Fruit fly (Drosophila melanogaster): ENCODE measurements around the gene Act5C.

Gene Act5C

dm6 chrX:5891666-5892444 is 8.8 kb upstream of the Act5C start (continued):
- peak; percentile 43 for TF ChIP-seq CG12391 (tag; optimal IDR thresholded peaks at IDR 0.05)
- no peak for TF ChIP-seq CG10959 (GFP tag; IDR thresholded peaks at IDR 0.05)
- TF ChIP-seq lbe (GFP tag; optimal IDR thresholded peaks at IDR 0.05): no peak
- no peak for TF ChIP-seq CG4424 (GFP tag; optimal IDR thresholded peaks at IDR 0.05)
- TF ChIP-seq ken (GFP tag; IDR thresholded peaks at IDR 0.05): peak; percentile 45; the same call in 1 of the 3 replicates
- peak; percentile 52; the same call in 2 of the 3 replicates for TF ChIP-seq dysf (GFP tag; IDR thresholded peaks at IDR 0.05)
- TF ChIP-seq CG9609 (GFP tag; optimal IDR thresholded peaks at IDR 0.05): no peak
- peak; percentile 52 for TF ChIP-seq bcd (GFP tag; optimal IDR thresholded peaks at IDR 0.05)
- TF ChIP-seq crp (GFP tag; optimal IDR thresholded peaks at IDR 0.05): no peak
- TF ChIP-seq CG10147 (GFP tag; optimal IDR thresholded peaks at IDR 0.05): no peak
- peak; percentile 66; the same call in 1 of the 2 replicates for TF ChIP-seq vvl (GFP tag; IDR thresholded peaks at IDR 0.05)
- TF ChIP-seq corto (GFP tag; optimal IDR thresholded peaks at IDR 0.05): no peak
- no peak for TF ChIP-seq CG2875 (GFP tag; optimal IDR thresholded peaks at IDR 0.05)
- TF ChIP-seq inv (GFP tag; IDR thresholded peaks at IDR 0.05; ENCODE audit: partially characterized antibody): no peak
- TF ChIP-seq tgo (GFP tag; IDR thresholded peaks at IDR 0.05): no peak
- no peak for TF ChIP-seq cas (GFP tag; IDR thresholded peaks at IDR 0.05)
- TF ChIP-seq CG15601 (tag; optimal IDR thresholded peaks at IDR 0.05): no peak
- no peak for TF ChIP-seq sna (GFP tag; IDR thresholded peaks at IDR 0.05; ENCODE audit: partially characterized antibody)
- no peak for TF ChIP-seq MESR4 (GFP tag; optimal IDR thresholded peaks at IDR 0.05)
- TF ChIP-seq CG8944 (GFP tag; optimal IDR thresholded peaks at IDR 0.05): peak; percentile 20
- TF ChIP-seq CG11723 (GFP tag; optimal IDR thresholded peaks at IDR 0.05): no peak
- no peak for TF ChIP-seq run (tag; optimal IDR thresholded peaks at IDR 0.05)
- TF ChIP-seq CG6791 (GFP tag; IDR thresholded peaks at IDR 0.05; ENCODE audit: partially characterized antibody): no peak
- TF ChIP-seq CG15011 (GFP tag; optimal IDR thresholded peaks at IDR 0.05): no peak
- TF ChIP-seq CG9215 (GFP tag; IDR thresholded peaks at IDR 0.05): 0 out of 2 replicates have a peak, but pooled peaks have one; percentile 22
- TF ChIP-seq Mes4 (GFP tag; optimal IDR thresholded peaks at IDR 0.05): no peak
- TF ChIP-seq seq (GFP tag; IDR thresholded peaks at IDR 0.05): 0 out of 2 replicates have a peak, but pooled peaks have one; percentile 19
- TF ChIP-seq CG6175 (GFP tag; IDR thresholded peaks at IDR 0.05): no peak
- no peak for TF ChIP-seq pros (GFP tag; optimal IDR thresholded peaks at IDR 0.05)
- peak; percentile 45 for TF ChIP-seq Blimp-1 (GFP tag; optimal IDR thresholded peaks at IDR 0.05)
- no peak for TF ChIP-seq CG7987 (GFP tag; optimal IDR thresholded peaks at IDR 0.05)
- TF ChIP-seq Ets97D (GFP tag; optimal IDR thresholded peaks at IDR 0.05): no peak
- TF ChIP-seq CG3995 (GFP tag; optimal IDR thresholded peaks at IDR 0.05): no peak
- TF ChIP-seq fru (optimal IDR thresholded peaks at IDR 0.05): no peak
- peak; percentile 19 for TF ChIP-seq cwo (GFP tag; optimal IDR thresholded peaks at IDR 0.05)
- TF ChIP-seq lab (GFP tag; optimal IDR thresholded peaks at IDR 0.05): peak; percentile 63
- TF ChIP-seq CG30403 (GFP tag; optimal IDR thresholded peaks at IDR 0.05): peak; percentile 59
- peak; percentile 25 for TF ChIP-seq Antp (GFP tag; optimal IDR thresholded peaks at IDR 0.05)
- 0 out of 2 replicates have a peak, but pooled peaks have one; percentile 15 for TF ChIP-seq CG14441 (GFP tag; IDR thresholded peaks at IDR 0.05)
- TF ChIP-seq NFAT (GFP tag; IDR thresholded peaks at IDR 0.05): peak; percentile 51
- TF ChIP-seq abd-A (tag; optimal IDR thresholded peaks at IDR 0.05): no peak
- no peak for TF ChIP-seq CG12236 (GFP tag; optimal IDR thresholded peaks at IDR 0.05)
- no peak for TF ChIP-seq Asciz (GFP tag; optimal IDR thresholded peaks at IDR 0.05)
- no peak for TF ChIP-seq Abd-B (GFP tag; optimal IDR thresholded peaks at IDR 0.05)
- no peak for TF ChIP-seq CG8924 (tag; optimal IDR thresholded peaks at IDR 0.05)
- TF ChIP-seq CG17912 (GFP tag; optimal IDR thresholded peaks at IDR 0.05): no peak
- TF ChIP-seq Dip3 (GFP tag; optimal IDR thresholded peaks at IDR 0.05): peak; percentile 75
- no peak for TF ChIP-seq gce (GFP tag; IDR thresholded peaks at IDR 0.05)
- TF ChIP-seq cato (GFP tag; optimal IDR thresholded peaks at IDR 0.05; ENCODE audit: borderline replicate concordance): no peak

Data from whole organism, embryonic.